Worm (Caenorhabditis elegans): ENCODE data around the gene fntb-1.

DNA sequence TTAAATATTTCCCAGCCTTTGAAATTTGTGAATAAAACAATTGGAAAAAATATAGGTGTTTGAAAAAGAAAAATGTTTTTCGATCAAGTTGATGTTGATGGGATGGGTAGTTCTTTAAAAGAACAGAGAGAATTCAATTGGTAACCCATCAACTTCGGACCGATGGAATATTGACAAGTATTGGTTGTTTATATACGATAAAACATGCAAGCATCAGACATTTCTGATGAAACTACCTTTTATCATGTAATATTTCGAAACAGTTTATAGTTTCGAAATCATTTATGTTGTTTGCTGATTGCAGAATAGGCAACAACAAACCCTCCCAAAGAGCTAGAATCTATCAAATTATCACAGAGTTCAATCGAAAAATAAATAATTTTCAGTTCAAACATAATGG is 37.5 kb upstream of the fntb-1 start:
- TF ChIP-seq rbr-2 (tag; optimal IDR thresholded peaks at IDR 0.05) (no peak), nhr-237 (tag; optimal IDR thresholded peaks at IDR 0.05) (no peak), skn-1 (tag; optimal IDR thresholded peaks at IDR 0.05) (no peak), F10B5.3 (tag; optimal IDR thresholded peaks at IDR 0.05) (no peak), nhr-28 (tag; optimal IDR thresholded peaks at IDR 0.05) (no peak), T26A8.4 (GFP tag; IDR thresholded peaks at IDR 0.05) (no peak)
